Comparison of ENCODE assay signal across 1 fruit fly cellular context in genomic region chr3L:3454921-3455554, dm6.
A peak's percentile ranks its signal among the peaks of the same experiment; 100 is the strongest.
TF ChIP-seq lines count a peak whose summit lies in the region.

No protein-coding gene starts in this region.

TF ChIP-seq in whole organism, embryonic, 481 proteins besides CTCF, POLR2A, EP300 and RAD21 (continued from another document and continues in another):
- no peak for TF ChIP-seq wek (GFP tag; optimal IDR thresholded peaks at IDR 0.05; lab: Kevin White, UChicago)
- TF ChIP-seq Oaz (GFP tag; IDR thresholded peaks at IDR 0.05; lab: Robert Waterston, UW), result no peak
- no peak for TF ChIP-seq Aef1 (GFP tag; IDR thresholded peaks at IDR 0.05; lab: Robert Waterston, UW)
- TF ChIP-seq CG7556 (GFP tag; optimal IDR thresholded peaks at IDR 0.05; lab: Kevin White, UChicago), result no peak
- no peak for TF ChIP-seq CG31388 (GFP tag; optimal IDR thresholded peaks at IDR 0.05; lab: Kevin White, UChicago)
- TF ChIP-seq schlank (tag; optimal IDR thresholded peaks at IDR 0.05; lab: Kevin White, UChicago), result no peak
- TF ChIP-seq CG14014 (GFP tag; IDR thresholded peaks at IDR 0.05; lab: Robert Waterston, UW), result 0 out of 2 replicates have a peak, but pooled peaks have one; percentile 16
- no peak for TF ChIP-seq CG14050 (GFP tag; IDR thresholded peaks at IDR 0.05; lab: Robert Waterston, UW)
- no peak for TF ChIP-seq br (optimal IDR thresholded peaks at IDR 0.05; lab: Kevin White, UChicago)
- TF ChIP-seq CG2712 (tag; optimal IDR thresholded peaks at IDR 0.05; lab: Kevin White, UChicago), result peak; percentile 22
- TF ChIP-seq Mad (GFP tag; optimal IDR thresholded peaks at IDR 0.05; lab: Kevin White, UChicago), result no peak
- TF ChIP-seq inv (GFP tag; IDR thresholded peaks at IDR 0.05; lab: Robert Waterston, UW; ENCODE audit: partially characterized antibody), result peak; percentile 11; the same call in 1 of the 2 replicates
- no peak for TF ChIP-seq Ravus (GFP tag; IDR thresholded peaks at IDR 0.05; lab: Robert Waterston, UW)
- peak in 1 of 2 experiments; percentile 15 for TF ChIP-seq dpn (GFP tag; optimal IDR thresholded peaks at IDR 0.05; lab: Kevin White, UChicago)
- peak in 1 of 2 experiments; percentile 4 for TF ChIP-seq chif (GFP tag; optimal IDR thresholded peaks at IDR 0.05; lab: Kevin White, UChicago)
- no peak for TF ChIP-seq CG13296 (GFP tag; optimal IDR thresholded peaks at IDR 0.05; lab: Kevin White, UChicago)
- 0 out of 2 replicates have a peak, but pooled peaks have one; percentile 26 for TF ChIP-seq al (GFP tag; IDR thresholded peaks at IDR 0.05; lab: Robert Waterston, UW)
- TF ChIP-seq yki (optimal IDR thresholded peaks at IDR 0.05; lab: Kevin White, UChicago), result no peak
- no peak for TF ChIP-seq corto (GFP tag; optimal IDR thresholded peaks at IDR 0.05; lab: Kevin White, UChicago)
- TF ChIP-seq CG13424 (tag; optimal IDR thresholded peaks at IDR 0.05; lab: Kevin White, UChicago), result peak; percentile 21
- TF ChIP-seq knrl (GFP tag; IDR thresholded peaks at IDR 0.05; lab: Robert Waterston, UW; ENCODE audit: partially characterized antibody), result peak; percentile 56; the same call in 2 of the 3 replicates
- TF ChIP-seq Doc2 (GFP tag; IDR thresholded peaks at IDR 0.05; lab: Robert Waterston, UW), result no peak
- no peak for TF ChIP-seq dan (GFP tag; IDR thresholded peaks at IDR 0.05; lab: Robert Waterston, UW)
- TF ChIP-seq org-1 (GFP tag; optimal IDR thresholded peaks at IDR 0.05; lab: Kevin White, UChicago), result no peak
- TF ChIP-seq Hey (tag; optimal IDR thresholded peaks at IDR 0.05; lab: Kevin White, UChicago), result no peak
- TF ChIP-seq tio (GFP tag; optimal IDR thresholded peaks at IDR 0.05; lab: Kevin White, UChicago), result peak; percentile 4
- TF ChIP-seq CG7963 (GFP tag; IDR thresholded peaks at IDR 0.05; lab: Robert Waterston, UW; ENCODE audit: partially characterized antibody), result no peak
- no peak for TF ChIP-seq CG6791 (GFP tag; IDR thresholded peaks at IDR 0.05; lab: Robert Waterston, UW; ENCODE audit: partially characterized antibody)
- no peak for TF ChIP-seq CG9932 (GFP tag; IDR thresholded peaks at IDR 0.05; lab: Robert Waterston, UW)
- TF ChIP-seq Atf-2 (GFP tag; optimal IDR thresholded peaks at IDR 0.05; lab: Kevin White, UChicago), result peak; percentile 6
- TF ChIP-seq CG18476 (GFP tag; optimal IDR thresholded peaks at IDR 0.05; lab: Kevin White, UChicago), result no peak
- TF ChIP-seq CG10267 (tag; optimal IDR thresholded peaks at IDR 0.05; lab: Kevin White, UChicago), result no peak
- no peak for TF ChIP-seq Side (GFP tag; optimal IDR thresholded peaks at IDR 0.05; lab: Kevin White, UChicago)
- no peak for TF ChIP-seq Bdp1 (GFP tag; optimal IDR thresholded peaks at IDR 0.05; lab: Kevin White, UChicago)
- no peak for TF ChIP-seq ash1 (GFP tag; optimal IDR thresholded peaks at IDR 0.05; lab: Kevin White, UChicago)
- TF ChIP-seq Sin3A (optimal IDR thresholded peaks at IDR 0.05; lab: Kevin White, UChicago), result no peak
- TF ChIP-seq esg (GFP tag; conservative IDR thresholded peaks at IDR 0.05; lab: Robert Waterston, UW), result no peak; the same call in 1 of the 2 replicates
- TF ChIP-seq Dip2 (GFP tag; IDR thresholded peaks at IDR 0.05; lab: Robert Waterston, UW), result no peak
- TF ChIP-seq gt (GFP tag; IDR thresholded peaks at IDR 0.05; lab: Robert Waterston, UW), result 0 out of 2 replicates have a peak, but pooled peaks have one; percentile 17
- 0 out of 2 replicates have a peak, but pooled peaks have one; percentile 10 for TF ChIP-seq CG6272 (GFP tag; IDR thresholded peaks at IDR 0.05; lab: Robert Waterston, UW)
- no peak for TF ChIP-seq GATAe (GFP tag; conservative IDR thresholded peaks at IDR 0.05; lab: Robert Waterston, UW)
- peak; percentile 68 for TF ChIP-seq row (GFP tag; IDR thresholded peaks at IDR 0.05; lab: Robert Waterston, UW)
- TF ChIP-seq HmgZ (tag; optimal IDR thresholded peaks at IDR 0.05; lab: Kevin White, UChicago), result no peak
- TF ChIP-seq CG15269 (tag; optimal IDR thresholded peaks at IDR 0.05; lab: Kevin White, UChicago), result peak; percentile 11
- TF ChIP-seq sd (tag; optimal IDR thresholded peaks at IDR 0.05; lab: Kevin White, UChicago), result no peak
- peak; percentile 67 for TF ChIP-seq dmrt99B (tag; optimal IDR thresholded peaks at IDR 0.05; lab: Kevin White, UChicago)
- TF ChIP-seq lola (GFP tag; optimal IDR thresholded peaks at IDR 0.05; lab: Kevin White, UChicago), result no peak
- no peak for TF ChIP-seq eve (GFP tag; optimal IDR thresholded peaks at IDR 0.05; lab: Kevin White, UChicago)
- no peak for TF ChIP-seq Deaf1 (tag; optimal IDR thresholded peaks at IDR 0.05; lab: Kevin White, UChicago)
- no peak for TF ChIP-seq wdn (GFP tag; IDR thresholded peaks at IDR 0.05; lab: Robert Waterston, UW)
- TF ChIP-seq CG18262 (tag; optimal IDR thresholded peaks at IDR 0.05; lab: Kevin White, UChicago), result peak; percentile 13
- TF ChIP-seq shn (GFP tag; optimal IDR thresholded peaks at IDR 0.05; lab: Kevin White, UChicago), result no peak
- TF ChIP-seq disco-r (GFP tag; optimal IDR thresholded peaks at IDR 0.05; lab: Kevin White, UChicago), result no peak
- TF ChIP-seq CG2889 (GFP tag; IDR thresholded peaks at IDR 0.05; lab: Robert Waterston, UW), result no peak
- no peak for TF ChIP-seq gro (GFP tag; optimal IDR thresholded peaks at IDR 0.05; lab: Kevin White, UChicago)
- TF ChIP-seq D (optimal IDR thresholded peaks at IDR 0.05; lab: Kevin White, UChicago), result no peak
- peak; percentile 2 for TF ChIP-seq D (GFP tag; optimal IDR thresholded peaks at IDR 0.05; lab: Kevin White, UChicago)
- no peak for TF ChIP-seq CG14860 (GFP tag; IDR thresholded peaks at IDR 0.05; lab: Robert Waterston, UW; ENCODE audit: partially characterized antibody)
- no peak for TF ChIP-seq CG10431 (GFP tag; optimal IDR thresholded peaks at IDR 0.05; lab: Kevin White, UChicago)
- TF ChIP-seq CG17829 (tag; optimal IDR thresholded peaks at IDR 0.05; lab: Kevin White, UChicago), result no peak
- no peak for TF ChIP-seq odd (GFP tag; optimal IDR thresholded peaks at IDR 0.05; lab: Kevin White, UChicago)
- TF ChIP-seq CG8089 (GFP tag; optimal IDR thresholded peaks at IDR 0.05; lab: Kevin White, UChicago), result no peak
- TF ChIP-seq CG11398 (GFP tag; optimal IDR thresholded peaks at IDR 0.05; lab: Kevin White, UChicago), result no peak
- TF ChIP-seq nom (GFP tag; optimal IDR thresholded peaks at IDR 0.05; lab: Kevin White, UChicago), result no peak
- TF ChIP-seq stc (GFP tag; IDR thresholded peaks at IDR 0.05; lab: Robert Waterston, UW), result peak; percentile 41; the same call in 1 of the 2 replicates
- no peak for TF ChIP-seq CG3163 (GFP tag; optimal IDR thresholded peaks at IDR 0.05; lab: Kevin White, UChicago)
- TF ChIP-seq ato (GFP tag; IDR thresholded peaks at IDR 0.05; lab: Robert Waterston, UW; ENCODE audit: partially characterized antibody), result no peak
- TF ChIP-seq E2f2 (GFP tag; IDR thresholded peaks at IDR 0.05; lab: Robert Waterston, UW), result no peak
- TF ChIP-seq CG12155 (GFP tag; optimal IDR thresholded peaks at IDR 0.05; lab: Kevin White, UChicago), result no peak
- TF ChIP-seq ab (GFP tag; optimal IDR thresholded peaks at IDR 0.05; lab: Kevin White, UChicago), result no peak
- TF ChIP-seq cas (GFP tag; IDR thresholded peaks at IDR 0.05; lab: Robert Waterston, UW), result no peak
- TF ChIP-seq CHES-1-like (GFP tag; optimal IDR thresholded peaks at IDR 0.05; lab: Kevin White, UChicago), result no peak
- TF ChIP-seq CG17328 (GFP tag; IDR thresholded peaks at IDR 0.05; lab: Robert Waterston, UW), result no peak
- TF ChIP-seq pan (optimal IDR thresholded peaks at IDR 0.05; lab: Kevin White, UChicago), result no peak
- TF ChIP-seq pan (GFP tag; optimal IDR thresholded peaks at IDR 0.05 in 1 of 2, IDR thresholded peaks at IDR 0.05 in 1 of 2), result peak in 1 of 2 experiments; percentile 71
- TF ChIP-seq lab (GFP tag; optimal IDR thresholded peaks at IDR 0.05; lab: Kevin White, UChicago), result no peak
- TF ChIP-seq CG7786 (GFP tag; optimal IDR thresholded peaks at IDR 0.05; lab: Kevin White, UChicago), result no peak
- no peak for TF ChIP-seq Trl (optimal IDR thresholded peaks at IDR 0.05; lab: Kevin White, UChicago)
- peak; percentile 29 for TF ChIP-seq Trl (GFP tag; optimal IDR thresholded peaks at IDR 0.05; lab: Kevin White, UChicago)
- TF ChIP-seq CG43689 (GFP tag; IDR thresholded peaks at IDR 0.05; lab: Robert Waterston, UW), result no peak
- TF ChIP-seq CG10979 (tag; optimal IDR thresholded peaks at IDR 0.05; lab: Kevin White, UChicago), result peak; percentile 28
- 0 out of 3 replicates have a peak, but pooled peaks have one; percentile 4 for TF ChIP-seq Opbp (GFP tag; IDR thresholded peaks at IDR 0.05; lab: Robert Waterston, UW; ENCODE audit: partially characterized antibody)
- TF ChIP-seq CG2116 (GFP tag; optimal IDR thresholded peaks at IDR 0.05; lab: Kevin White, UChicago), result no peak
- no peak for TF ChIP-seq CG34422 (GFP tag; IDR thresholded peaks at IDR 0.05; lab: Robert Waterston, UW)
- no peak for TF ChIP-seq jing (GFP tag; optimal IDR thresholded peaks at IDR 0.05; lab: Kevin White, UChicago)
- no peak for TF ChIP-seq hbn (GFP tag; IDR thresholded peaks at IDR 0.05; lab: Robert Waterston, UW; ENCODE audit: partially characterized antibody)
- no peak for TF ChIP-seq sc (optimal IDR thresholded peaks at IDR 0.05; lab: Kevin White, UChicago)
- TF ChIP-seq sc (GFP tag; optimal IDR thresholded peaks at IDR 0.05; lab: Kevin White, UChicago), result no peak
- TF ChIP-seq Meics (GFP tag; optimal IDR thresholded peaks at IDR 0.05; lab: Kevin White, UChicago), result no peak
- no peak for TF ChIP-seq H15 (GFP tag; IDR thresholded peaks at IDR 0.05; lab: Robert Waterston, UW)
- TF ChIP-seq nmo (GFP tag; optimal IDR thresholded peaks at IDR 0.05; lab: Kevin White, UChicago), result peak; percentile 45
- TF ChIP-seq CG14965 (GFP tag; optimal IDR thresholded peaks at IDR 0.05; lab: Kevin White, UChicago; ENCODE audit: borderline replicate concordance), result no peak
- TF ChIP-seq unpg (GFP tag; optimal IDR thresholded peaks at IDR 0.05; lab: Kevin White, UChicago), result no peak
- TF ChIP-seq CG8290 (GFP tag; optimal IDR thresholded peaks at IDR 0.05; lab: Kevin White, UChicago), result no peak
- TF ChIP-seq CG8290 (tag; optimal IDR thresholded peaks at IDR 0.05; lab: Kevin White, UChicago), result no peak
- no peak for TF ChIP-seq HLH4C (GFP tag; IDR thresholded peaks at IDR 0.05; lab: Robert Waterston, UW; ENCODE audit: partially characterized antibody)
- TF ChIP-seq CG18599 (GFP tag; optimal IDR thresholded peaks at IDR 0.05; lab: Kevin White, UChicago), result no peak
- no peak for TF ChIP-seq CG10543 (GFP tag; optimal IDR thresholded peaks at IDR 0.05; lab: Kevin White, UChicago)
- no peak for TF ChIP-seq Dref (GFP tag; IDR thresholded peaks at IDR 0.05; lab: Robert Waterston, UW)
- no peak for TF ChIP-seq emc (GFP tag; optimal IDR thresholded peaks at IDR 0.05; lab: Kevin White, UChicago)
- peak; percentile 59; the same call in 1 of the 3 replicates for TF ChIP-seq Optix (GFP tag; IDR thresholded peaks at IDR 0.05; lab: Robert Waterston, UW)
- TF ChIP-seq jigr1 (GFP tag; IDR thresholded peaks at IDR 0.05; lab: Robert Waterston, UW), result 0 out of 3 replicates have a peak, but pooled peaks have one; percentile 25
- no peak for TF ChIP-seq CG5245 (GFP tag; optimal IDR thresholded peaks at IDR 0.05; lab: Kevin White, UChicago)
- no peak for TF ChIP-seq NK7.1 (GFP tag; optimal IDR thresholded peaks at IDR 0.05; lab: Kevin White, UChicago)
- no peak for TF ChIP-seq tap (tag; optimal IDR thresholded peaks at IDR 0.05; lab: Kevin White, UChicago)
- 0 out of 3 replicates have a peak, but pooled peaks have one; percentile 16 for TF ChIP-seq zfh1 (GFP tag; IDR thresholded peaks at IDR 0.05; lab: Robert Waterston, UW)
- TF ChIP-seq ap (GFP tag; IDR thresholded peaks at IDR 0.05; lab: Robert Waterston, UW), result no peak
- no peak for TF ChIP-seq Usf (GFP tag; optimal IDR thresholded peaks at IDR 0.05; lab: Kevin White, UChicago)
- no peak for TF ChIP-seq CG10462 (GFP tag; optimal IDR thresholded peaks at IDR 0.05; lab: Kevin White, UChicago)
- no peak for TF ChIP-seq CG1647 (GFP tag; optimal IDR thresholded peaks at IDR 0.05; lab: Kevin White, UChicago)
- no peak for TF ChIP-seq CrebB (tag; optimal IDR thresholded peaks at IDR 0.05; lab: Kevin White, UChicago)
- no peak for TF ChIP-seq CG4424 (GFP tag; optimal IDR thresholded peaks at IDR 0.05; lab: Kevin White, UChicago)
- TF ChIP-seq Adf1 (GFP tag; IDR thresholded peaks at IDR 0.05; lab: Robert Waterston, UW), result no peak
- peak; percentile 28 for TF ChIP-seq CG1603 (tag; optimal IDR thresholded peaks at IDR 0.05; lab: Kevin White, UChicago)
- TF ChIP-seq CG6683 (GFP tag; optimal IDR thresholded peaks at IDR 0.05; lab: Kevin White, UChicago), result no peak
- peak; percentile 1 for TF ChIP-seq tx (GFP tag; optimal IDR thresholded peaks at IDR 0.05; lab: Kevin White, UChicago)
- TF ChIP-seq kah (GFP tag; optimal IDR thresholded peaks at IDR 0.05; lab: Kevin White, UChicago), result no peak
- TF ChIP-seq ac (GFP tag; optimal IDR thresholded peaks at IDR 0.05; lab: Kevin White, UChicago), result no peak
- TF ChIP-seq CG10274 (GFP tag; optimal IDR thresholded peaks at IDR 0.05; lab: Kevin White, UChicago), result no peak
- TF ChIP-seq ssp (GFP tag; IDR thresholded peaks at IDR 0.05; lab: Robert Waterston, UW), result peak; percentile 53
- TF ChIP-seq onecut (GFP tag; IDR thresholded peaks at IDR 0.05; lab: Robert Waterston, UW), result no peak
- no peak for TF ChIP-seq luna (GFP tag; optimal IDR thresholded peaks at IDR 0.05; lab: Kevin White, UChicago)
- peak; percentile 30; the same call in 1 of the 3 replicates for TF ChIP-seq ase (GFP tag; IDR thresholded peaks at IDR 0.05; lab: Robert Waterston, UW)
- peak; percentile 20; the same call in 1 of the 2 replicates for TF ChIP-seq CG10366 (GFP tag; IDR thresholded peaks at IDR 0.05; lab: Robert Waterston, UW)
- TF ChIP-seq Jarid2 (GFP tag; optimal IDR thresholded peaks at IDR 0.05; lab: Kevin White, UChicago), result no peak
- peak; percentile 37; the same call in 1 of the 2 replicates for TF ChIP-seq klu (GFP tag; IDR thresholded peaks at IDR 0.05; lab: Robert Waterston, UW)
- TF ChIP-seq CG30431 (GFP tag; optimal IDR thresholded peaks at IDR 0.05; lab: Kevin White, UChicago), result no peak
- TF ChIP-seq CG3407 (GFP tag; optimal IDR thresholded peaks at IDR 0.05; lab: Kevin White, UChicago), result no peak
- TF ChIP-seq fu2 (GFP tag; optimal IDR thresholded peaks at IDR 0.05; lab: Kevin White, UChicago), result no peak
- no peak for TF ChIP-seq kay (GFP tag; optimal IDR thresholded peaks at IDR 0.05; lab: Kevin White, UChicago)
- no peak for TF ChIP-seq usp (GFP tag; optimal IDR thresholded peaks at IDR 0.05; lab: Kevin White, UChicago)
- no peak for TF ChIP-seq Sry-β (GFP tag; optimal IDR thresholded peaks at IDR 0.05; lab: Kevin White, UChicago)
- TF ChIP-seq slou (GFP tag; optimal IDR thresholded peaks at IDR 0.05; lab: Kevin White, UChicago), result no peak
- peak; percentile 49 for TF ChIP-seq wor (GFP tag; IDR thresholded peaks at IDR 0.05; lab: Robert Waterston, UW)
